Worm (Caenorhabditis elegans): ENCODE results near the gene T18D3.1.

T18D3.1 gene

DNA sequence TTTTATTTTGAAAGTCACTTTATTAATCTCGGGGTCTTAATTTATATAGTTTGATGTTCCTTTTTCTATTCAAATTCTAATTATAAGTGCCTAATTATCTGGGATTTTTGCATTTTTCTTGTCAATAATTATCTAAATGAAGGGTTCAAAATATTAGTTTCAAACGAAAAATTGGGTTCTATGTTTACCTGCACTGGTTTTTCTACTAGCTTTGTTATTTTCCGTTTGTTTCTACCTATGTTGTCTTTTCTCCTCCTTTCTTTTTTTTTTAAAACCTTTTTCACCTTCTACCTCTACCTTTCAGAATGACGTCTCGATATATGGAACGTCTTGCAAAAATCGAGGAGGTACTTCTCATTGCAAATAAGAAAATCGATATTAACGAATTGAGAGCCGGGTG, 30.2 kb downstream of the T18D3.1 start, which contains the start of gene tbc-13:
Gene tbc-13 (plus strand): TSS at position 301 of the 400 bp plus-strand sequence.
- no peak for TF ChIP-seq Y48G9A.11 (GFP tag; IDR thresholded peaks at IDR 0.05)
- TF ChIP-seq aha-1 (tag), result peak; percentile 81

- TF ChIP-seq nhr-237 (tag; optimal IDR thresholded peaks at IDR 0.05) (no peak), unc-62 (GFP tag; optimal IDR thresholded peaks at IDR 0.05 in 1 of 2) (peak in 1 of 2 experiments; percentile 85), unc-62 (tag; optimal IDR thresholded peaks at IDR 0.05) (no peak)
Measured at ce11 chrX:12491138-12491537, 36.6 kb downstream of the T18D3.1 start.

DNA sequence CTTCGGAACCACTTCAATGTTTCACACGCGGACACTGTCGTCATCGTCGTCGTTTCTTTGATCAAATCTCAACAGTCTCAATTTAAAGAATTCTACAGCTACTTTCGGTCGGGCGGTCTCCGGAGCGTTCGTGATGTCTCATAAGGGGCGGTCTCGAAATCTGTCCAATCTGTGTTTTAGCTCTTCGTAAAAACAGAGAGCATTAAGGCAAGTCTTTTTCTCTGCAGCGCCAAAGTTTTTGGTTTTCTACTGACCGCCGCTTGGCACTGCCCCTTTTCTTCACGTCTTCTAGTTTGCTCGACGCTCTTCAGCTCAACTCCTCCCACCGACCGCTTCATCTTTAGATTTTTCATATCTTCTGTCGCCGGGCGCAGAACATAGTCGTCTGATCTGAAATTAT, 37.9 kb downstream of the T18D3.1 start, which contains the start of gene lips-1:
Gene lips-1 (plus strand): TSS at position 301 of the 400 bp plus-strand sequence.
- TF ChIP-seq aha-1 (tag), result peak; percentile 75
- no peak for TF ChIP-seq daf-16 (GFP tag; optimal IDR thresholded peaks at IDR 0.05)
- TF ChIP-seq daf-16 (tag; optimal IDR thresholded peaks at IDR 0.05), result no peak

- peak; percentile 62; the same call in 1 of the 2 replicates for TF ChIP-seq T26A8.4 (GFP tag; IDR thresholded peaks at IDR 0.05)
- TF ChIP-seq ceh-62 (tag; optimal IDR thresholded peaks at IDR 0.05), result no peak
- no peak for TF ChIP-seq dmd-8 (GFP tag; IDR thresholded peaks at IDR 0.05)
- no peak for TF ChIP-seq ztf-11 (tag; optimal IDR thresholded peaks at IDR 0.05)
- peak; percentile 99 for TF ChIP-seq nhr-28 (tag; optimal IDR thresholded peaks at IDR 0.05)
- no peak for TF ChIP-seq daf-8 (GFP tag; IDR thresholded peaks at IDR 0.05)
- TF ChIP-seq hmg-1.1 (GFP tag; IDR thresholded peaks at IDR 0.05), result no peak
- no peak for TF ChIP-seq ama-1 (optimal IDR thresholded peaks at IDR 0.05)
- no peak for TF ChIP-seq snpc-1.2 (GFP tag; IDR thresholded peaks at IDR 0.05)
- no peak for TF ChIP-seq zag-1 (tag; optimal IDR thresholded peaks at IDR 0.05)
- TF ChIP-seq unc-130 (GFP tag; optimal IDR thresholded peaks at IDR 0.05), result no peak
- TF ChIP-seq hlh-30 (tag; optimal IDR thresholded peaks at IDR 0.05; ENCODE audit: insufficient read depth), result peak; percentile 93
- peak; percentile 65 for TF ChIP-seq mdt-29 (GFP tag; IDR thresholded peaks at IDR 0.05)
- peak; percentile 89 for TF ChIP-seq nhr-25 (tag; optimal IDR thresholded peaks at IDR 0.05; ENCODE audit: borderline replicate concordance, insufficient read depth)
- no peak for TF ChIP-seq ceh-82 (tag; optimal IDR thresholded peaks at IDR 0.05)
- no peak for TF ChIP-seq F10B5.3 (tag; optimal IDR thresholded peaks at IDR 0.05)
- TF ChIP-seq nhr-48 (tag; optimal IDR thresholded peaks at IDR 0.05), result peak; percentile 94
- TF ChIP-seq pqm-1 (tag; optimal IDR thresholded peaks at IDR 0.05), result peak; percentile 63
- no peak for TF ChIP-seq nhr-237 (tag; optimal IDR thresholded peaks at IDR 0.05)
- no peak for TF ChIP-seq Y48G9A.11 (GFP tag; IDR thresholded peaks at IDR 0.05)
- TF ChIP-seq nhr-6 (tag; optimal IDR thresholded peaks at IDR 0.05), result no peak
- no peak for TF ChIP-seq daf-12 (tag; optimal IDR thresholded peaks at IDR 0.05)
- TF ChIP-seq nhr-10 (tag; optimal IDR thresholded peaks at IDR 0.05), result peak; percentile 97
- peak; percentile 24 for TF ChIP-seq jun-1 (tag; optimal IDR thresholded peaks at IDR 0.05)
- TF ChIP-seq nhr-76 (tag; optimal IDR thresholded peaks at IDR 0.05), result peak; percentile 18
- TF ChIP-seq saeg-2 (GFP tag; IDR thresholded peaks at IDR 0.05), result peak; percentile 56; the same call in 1 of the 2 replicates
- TF ChIP-seq skn-1 (tag; optimal IDR thresholded peaks at IDR 0.05), result no peak
- no peak for TF ChIP-seq F37D6.2 (tag; optimal IDR thresholded peaks at IDR 0.05)
- no peak for TF ChIP-seq mxl-2 (GFP tag; conservative IDR thresholded peaks at IDR 0.05)
- peak in 1 of 2 experiments; percentile 91 for TF ChIP-seq mdl-1 (tag; optimal IDR thresholded peaks at IDR 0.05)
- TF ChIP-seq ZK337.2 (GFP tag; IDR thresholded peaks at IDR 0.05), result no peak
- TF ChIP-seq spr-3 (GFP tag; optimal IDR thresholded peaks at IDR 0.05), result no peak
- peak in 1 of 2 experiments; percentile 70 for TF ChIP-seq daf-16 (GFP tag; optimal IDR thresholded peaks at IDR 0.05)
- peak; percentile 99 for TF ChIP-seq daf-16 (tag; optimal IDR thresholded peaks at IDR 0.05)
- no peak for TF ChIP-seq vab-7 (GFP tag; IDR thresholded peaks at IDR 0.05)
- TF ChIP-seq aha-1 (tag), result peak; percentile 94
- TF ChIP-seq lin-39 (tag; optimal IDR thresholded peaks at IDR 0.05), result no peak
- TF ChIP-seq daf-19 (GFP tag; conservative IDR thresholded peaks at IDR 0.05), result no peak
- TF ChIP-seq mxl-3 (GFP tag; optimal IDR thresholded peaks at IDR 0.05), result peak; percentile 85
- no peak for TF ChIP-seq ces-1 (GFP tag; optimal IDR thresholded peaks at IDR 0.05)
- TF ChIP-seq ceh-32 (tag; optimal IDR thresholded peaks at IDR 0.05; ENCODE audit: poor library complexity), result no peak
- TF ChIP-seq duxl-1 (tag; optimal IDR thresholded peaks at IDR 0.05; ENCODE audit: poor library complexity), result peak; percentile 48
- TF ChIP-seq sdz-12 (GFP tag; optimal IDR thresholded peaks at IDR 0.05), result no peak
- no peak for TF ChIP-seq attf-4 (tag; optimal IDR thresholded peaks at IDR 0.05)
Measured at ce11 chrX:12500777-12501176, 46.2 kb downstream of the T18D3.1 start.

Data from whole organism, L4 larva.